Worm (Caenorhabditis elegans): ENCODE data around the gene sftd-3.

sftd-3 gene

DNA sequence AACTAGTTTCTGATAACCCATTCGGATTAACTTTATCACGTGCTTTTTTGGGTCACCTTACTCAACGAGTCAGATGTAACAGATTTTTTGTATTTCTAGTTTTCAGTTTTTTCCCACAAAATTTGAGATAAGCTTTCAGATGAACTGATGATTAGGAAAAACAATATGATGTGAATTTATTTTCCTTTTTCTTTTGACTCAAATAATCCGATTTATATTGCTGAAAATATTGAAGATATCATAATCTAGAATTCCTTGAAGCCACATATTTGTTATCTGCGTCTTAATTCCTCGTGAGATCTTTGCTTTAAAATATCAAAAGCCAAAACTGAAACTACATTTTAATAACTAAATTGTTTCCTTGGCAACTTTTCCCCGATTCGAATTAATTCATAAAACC is 47.3 kb downstream of the sftd-3 start:
- TF ChIP-seq nhr-47 (tag; optimal IDR thresholded peaks at IDR 0.05) (peak; percentile 40), sox-4 (tag; optimal IDR thresholded peaks at IDR 0.05) (peak; percentile 29), fkh-8 (tag; optimal IDR thresholded peaks at IDR 0.05) (peak; percentile 53), unc-98 (GFP tag; IDR thresholded peaks at IDR 0.05) (no peak), tbx-2 (tag; optimal IDR thresholded peaks at IDR 0.05) (no peak), dsc-1 (tag; optimal IDR thresholded peaks at IDR 0.05) (peak; percentile 82), nhr-71 (tag; optimal IDR thresholded peaks at IDR 0.05) (peak; percentile 36)

DNA sequence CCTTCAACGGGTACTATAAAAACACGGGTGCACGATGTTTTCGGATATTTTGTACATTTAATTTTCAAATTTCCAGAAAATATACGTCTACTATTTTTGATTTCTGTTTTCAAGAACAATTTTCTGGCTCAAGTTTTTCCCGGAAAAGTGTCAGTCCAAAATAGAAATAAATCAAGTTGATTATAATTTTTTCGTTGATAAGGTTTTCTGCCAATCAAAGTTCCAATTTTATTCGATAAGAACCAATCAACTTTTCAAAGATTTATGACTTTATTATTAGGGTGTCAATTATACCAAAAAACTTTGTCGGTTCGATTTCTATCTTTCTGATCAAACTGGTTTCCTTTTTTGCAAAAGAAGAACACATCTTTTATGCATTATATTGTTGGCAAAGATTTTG is 49.3 kb downstream of the sftd-3 start:
- peak; percentile 10 for TF ChIP-seq elt-2 (tag; optimal IDR thresholded peaks at IDR 0.05)
- no peak for TF ChIP-seq rnt-1 (tag; optimal IDR thresholded peaks at IDR 0.05)
- TF ChIP-seq lin-14 (GFP tag; optimal IDR thresholded peaks at IDR 0.05), result peak; percentile 37
- no peak for TF ChIP-seq nhr-84 (tag; optimal IDR thresholded peaks at IDR 0.05)
- no peak for TF ChIP-seq lir-3 (tag; optimal IDR thresholded peaks at IDR 0.05; ENCODE audit: poor library complexity)
- TF ChIP-seq efl-3 (GFP tag; optimal IDR thresholded peaks at IDR 0.05), result no peak
- no peak for TF ChIP-seq grh-1 (GFP tag; IDR thresholded peaks at IDR 0.05)
- peak; percentile 6 for TF ChIP-seq fkh-8 (tag; optimal IDR thresholded peaks at IDR 0.05)
- no peak for TF ChIP-seq sox-4 (tag; optimal IDR thresholded peaks at IDR 0.05)

DNA sequence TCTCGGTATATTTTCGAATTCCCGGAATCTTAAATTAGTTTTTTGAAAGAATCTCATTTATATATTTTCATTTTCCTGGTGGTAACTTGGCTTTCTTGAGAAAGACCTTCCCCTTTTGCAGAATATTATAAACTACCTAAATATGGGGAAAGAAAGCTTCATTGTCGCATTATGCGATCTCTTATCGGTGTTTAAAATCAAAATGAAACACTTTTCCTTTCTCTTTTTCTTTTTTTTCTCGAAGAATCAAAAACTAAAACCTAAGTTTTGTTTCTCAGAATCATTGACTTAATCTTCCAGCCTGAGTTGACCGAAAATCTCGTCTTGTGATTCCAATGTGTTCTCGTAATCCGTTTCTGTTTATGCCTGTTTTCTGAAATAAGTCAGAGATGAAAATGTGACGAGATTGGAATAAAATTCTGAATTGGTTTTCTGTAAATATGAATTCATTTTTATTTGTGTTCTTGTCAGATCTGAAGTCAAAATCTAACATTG is 51.4 kb downstream of the sftd-3 start:
- TF ChIP-seq blmp-1 (tag; optimal IDR thresholded peaks at IDR 0.05) (peak; percentile 37), irx-1 (tag; optimal IDR thresholded peaks at IDR 0.05) (no peak), fkh-8 (tag; optimal IDR thresholded peaks at IDR 0.05) (peak; percentile 70), pax-3 (tag; optimal IDR thresholded peaks at IDR 0.05) (peak; percentile 35), nhr-71 (tag; optimal IDR thresholded peaks at IDR 0.05) (peak; percentile 50), nhr-77 (tag; optimal IDR thresholded peaks at IDR 0.05) (no peak), sox-4 (tag; optimal IDR thresholded peaks at IDR 0.05) (peak; percentile 18), unc-86 (tag; optimal IDR thresholded peaks at IDR 0.05) (no peak), dsc-1 (tag; optimal IDR thresholded peaks at IDR 0.05) (peak; percentile 83), nhr-20 (tag; optimal IDR thresholded peaks at IDR 0.05) (no peak), mab-9 (GFP tag; IDR thresholded peaks at IDR 0.05) (no peak)

DNA sequence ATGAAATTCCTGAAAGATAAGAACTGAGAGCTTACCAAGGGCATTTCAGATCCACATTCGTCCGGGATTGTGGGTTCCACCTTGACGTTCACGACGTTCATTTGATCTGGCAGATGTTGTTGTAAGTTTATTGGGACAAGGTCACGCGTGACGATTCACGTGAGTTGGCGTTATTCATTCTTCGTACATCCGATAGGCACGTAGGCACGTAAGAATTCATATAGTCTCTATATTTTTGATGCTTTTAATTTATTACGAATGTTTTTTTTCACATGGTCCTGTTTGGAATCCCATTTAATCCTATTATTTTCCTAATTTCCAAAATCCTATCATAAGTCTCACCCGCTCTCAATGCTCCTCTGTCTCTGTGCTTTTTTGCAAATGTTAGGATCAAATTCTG is 52.0 kb downstream of the sftd-3 start, which contains the start of gene B0457.4:
TSS of gene B0457.4 (minus strand) at position 101 of the 400 bp plus-strand sequence.
- TF ChIP-seq C34B4.2 (tag; optimal IDR thresholded peaks at IDR 0.05) (no peak), nhr-19 (GFP tag; conservative IDR thresholded peaks at IDR 0.05) (no peak), nhr-237 (tag; optimal IDR thresholded peaks at IDR 0.05) (no peak), ceh-8 (GFP tag; optimal IDR thresholded peaks at IDR 0.05) (no peak), hlh-17 (GFP tag; optimal IDR thresholded peaks at IDR 0.05; ENCODE audit: borderline replicate concordance) (no peak), nhr-77 (tag; optimal IDR thresholded peaks at IDR 0.05) (no peak), fkh-10 (GFP tag; optimal IDR thresholded peaks at IDR 0.05) (no peak), nhr-28 (tag; optimal IDR thresholded peaks at IDR 0.05) (no peak), fkh-8 (tag; optimal IDR thresholded peaks at IDR 0.05) (no peak), pag-3 (tag; optimal IDR thresholded peaks at IDR 0.05; ENCODE audit: borderline replicate concordance, insufficient read depth) (no peak), ets-5 (GFP tag; IDR thresholded peaks at IDR 0.05) (no peak), ztf-11 (tag; optimal IDR thresholded peaks at IDR 0.05) (no peak), unc-30 (tag; optimal IDR thresholded peaks at IDR 0.05) (no peak), dpl-1 (GFP tag; optimal IDR thresholded peaks at IDR 0.05) (no peak), hpl-2 (GFP tag; optimal IDR thresholded peaks at IDR 0.05) (no peak), egl-13 (tag; optimal IDR thresholded peaks at IDR 0.05) (no peak), nhr-20 (tag; optimal IDR thresholded peaks at IDR 0.05) (no peak), sup-37 (GFP tag; optimal IDR thresholded peaks at IDR 0.05) (no peak), sox-4 (tag; optimal IDR thresholded peaks at IDR 0.05) (no peak), skn-1 (tag; optimal IDR thresholded peaks at IDR 0.05) (no peak)

Measured in whole organism, L1 larva.